Fruit fly (Drosophila melanogaster): ENCODE results near the gene CG32161.

The CG32161 gene

DNA sequence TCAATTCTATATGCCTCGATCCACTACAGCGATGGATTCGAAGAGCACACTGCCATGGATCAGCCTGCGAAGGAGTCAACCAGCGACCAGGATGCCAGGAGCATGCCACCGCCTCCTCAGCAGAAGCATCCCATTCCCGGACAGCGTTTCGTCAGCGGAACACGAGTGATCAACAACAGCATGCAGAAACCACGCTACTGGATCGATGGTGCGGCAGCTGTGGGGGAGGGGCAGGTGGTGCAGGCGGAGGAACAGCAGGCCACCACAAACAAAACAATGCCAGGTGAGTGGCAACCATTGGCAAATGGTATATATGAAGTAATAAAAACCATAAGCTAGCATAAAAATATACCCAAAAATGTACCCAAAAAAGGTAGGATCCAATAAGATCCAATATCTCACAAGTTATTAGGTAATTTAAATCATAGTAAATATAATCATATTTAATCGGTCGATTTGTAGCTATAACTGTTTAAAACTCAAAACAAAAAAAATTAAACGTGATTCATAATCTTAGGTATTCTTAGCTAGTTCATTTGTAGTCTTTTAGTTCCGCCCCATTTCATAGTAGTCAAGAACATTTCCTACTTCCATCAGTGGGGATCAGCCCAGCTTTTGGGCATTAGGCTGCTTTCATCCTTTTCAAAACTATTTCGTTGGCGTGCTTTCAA lies at the start of gene CG32161:
Gene CG32161, plus strand, starts transcription at position 621 of the 671 bp plus-strand sequence.
- TF ChIP-seq CTCF (optimal IDR thresholded peaks at IDR 0.05) (no peak), CG8478 (optimal IDR thresholded peaks at IDR 0.05) (no peak)

DNA sequence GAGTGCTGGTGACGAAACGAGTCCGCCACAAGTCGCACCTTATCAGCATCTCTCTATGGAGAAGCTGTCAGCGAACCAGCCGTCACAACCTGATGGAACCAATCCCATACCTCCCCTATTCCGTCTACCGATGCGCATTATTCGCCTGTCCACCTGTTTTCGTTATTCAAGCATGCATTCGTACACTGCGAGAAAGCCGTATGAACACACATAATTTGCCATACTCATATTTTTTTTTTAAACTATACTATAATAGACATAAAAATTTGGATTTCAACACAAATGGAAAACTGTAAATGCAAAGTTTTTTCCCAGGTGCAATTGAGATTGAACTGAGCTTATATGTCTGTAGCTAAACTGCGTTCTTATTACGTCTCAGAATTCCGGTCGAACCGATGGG lies 49.4 kb upstream of the CG32161 start:
- TF ChIP-seq CTCF (optimal IDR thresholded peaks at IDR 0.05) (no peak), CG8478 (optimal IDR thresholded peaks at IDR 0.05) (no peak)

DNA sequence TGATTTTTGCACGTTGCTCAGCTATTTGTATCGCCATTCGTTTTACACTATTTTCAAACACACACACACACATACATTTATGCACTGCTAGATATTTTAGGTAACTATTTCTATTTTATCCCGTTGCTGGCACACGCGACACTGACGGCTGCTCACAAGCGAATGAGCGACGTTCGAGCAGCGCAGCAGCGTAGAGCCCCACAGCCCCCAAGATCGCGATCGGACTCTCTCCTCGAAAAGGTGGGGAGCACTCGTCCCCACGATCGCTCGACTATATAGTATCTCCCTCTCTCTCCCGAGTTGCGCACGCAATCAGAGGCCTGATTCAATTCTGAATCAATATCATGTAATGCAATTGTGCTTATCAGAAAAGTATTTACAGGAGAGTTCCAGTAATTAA lies 46.0 kb upstream of the CG32161 start:
- TF ChIP-seq CG8478 (optimal IDR thresholded peaks at IDR 0.05) (no peak), CTCF (optimal IDR thresholded peaks at IDR 0.05) (no peak)

DNA sequence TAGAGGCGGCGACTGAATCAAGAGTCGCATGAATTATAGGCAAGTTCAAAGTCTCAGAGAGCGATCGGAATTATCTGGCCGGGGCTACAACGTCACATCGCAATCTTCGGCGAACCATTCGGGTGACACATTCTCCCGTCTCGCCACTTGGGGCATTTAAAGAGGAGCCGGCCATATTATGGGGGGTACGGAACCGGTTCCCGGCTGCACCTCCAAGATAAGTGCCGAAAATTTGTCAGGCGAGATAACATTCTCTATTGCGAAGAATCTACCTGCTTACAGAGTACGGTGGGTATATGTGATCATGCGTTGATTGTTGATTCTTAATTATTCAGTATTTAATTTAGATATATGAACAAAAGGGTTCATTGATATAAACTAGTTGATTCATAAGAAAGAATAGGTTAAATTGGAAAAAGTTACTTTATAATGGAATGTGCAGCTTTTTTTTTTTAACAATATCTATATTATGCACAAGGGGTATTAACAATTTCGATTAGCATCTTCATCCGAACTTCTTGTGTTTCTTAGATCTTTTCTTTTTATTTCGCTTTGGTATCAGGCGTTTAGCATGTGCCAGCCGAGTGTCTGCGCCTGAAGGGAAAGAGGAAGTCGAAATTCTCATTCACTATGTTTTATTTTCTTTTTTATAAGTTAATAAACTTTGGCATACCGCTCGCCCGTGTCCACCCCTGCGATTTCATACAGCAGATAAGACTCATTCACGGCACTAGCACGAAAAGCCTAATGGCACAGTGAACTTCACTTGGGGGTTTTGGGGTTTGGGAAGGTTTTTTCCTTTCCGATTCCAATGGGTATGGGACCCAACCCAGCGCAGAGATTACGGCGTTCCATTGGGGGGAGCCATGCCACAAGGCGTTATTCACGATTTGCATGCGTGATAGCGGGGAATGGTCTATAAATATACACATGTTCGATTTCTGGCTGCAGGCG lies 44.3 kb upstream of the CG32161 start:
- no peak for TF ChIP-seq CG8478 (optimal IDR thresholded peaks at IDR 0.05)
- TF ChIP-seq CTCF (optimal IDR thresholded peaks at IDR 0.05) = no peak

DNA sequence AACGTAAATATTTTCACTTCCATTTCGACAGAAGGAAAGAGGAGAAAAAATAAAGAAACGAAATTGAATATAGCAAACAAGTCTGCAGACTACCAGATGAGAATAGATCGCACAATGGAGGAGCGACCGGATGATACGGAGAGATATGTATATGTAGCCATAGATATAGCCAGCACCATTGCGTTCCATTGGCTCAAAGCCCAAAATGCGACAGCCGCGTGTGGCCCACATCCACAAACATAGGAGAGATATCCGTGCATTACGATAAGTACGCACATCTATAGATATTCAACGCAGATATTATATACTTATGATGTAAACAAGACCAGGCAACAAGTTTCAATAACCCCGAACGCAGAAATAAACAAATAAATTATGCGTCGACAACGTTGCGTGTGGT lies 42.8 kb upstream of the CG32161 start:
- no peak for TF ChIP-seq CG8478 (optimal IDR thresholded peaks at IDR 0.05)
- TF ChIP-seq CTCF (optimal IDR thresholded peaks at IDR 0.05) = no peak

DNA sequence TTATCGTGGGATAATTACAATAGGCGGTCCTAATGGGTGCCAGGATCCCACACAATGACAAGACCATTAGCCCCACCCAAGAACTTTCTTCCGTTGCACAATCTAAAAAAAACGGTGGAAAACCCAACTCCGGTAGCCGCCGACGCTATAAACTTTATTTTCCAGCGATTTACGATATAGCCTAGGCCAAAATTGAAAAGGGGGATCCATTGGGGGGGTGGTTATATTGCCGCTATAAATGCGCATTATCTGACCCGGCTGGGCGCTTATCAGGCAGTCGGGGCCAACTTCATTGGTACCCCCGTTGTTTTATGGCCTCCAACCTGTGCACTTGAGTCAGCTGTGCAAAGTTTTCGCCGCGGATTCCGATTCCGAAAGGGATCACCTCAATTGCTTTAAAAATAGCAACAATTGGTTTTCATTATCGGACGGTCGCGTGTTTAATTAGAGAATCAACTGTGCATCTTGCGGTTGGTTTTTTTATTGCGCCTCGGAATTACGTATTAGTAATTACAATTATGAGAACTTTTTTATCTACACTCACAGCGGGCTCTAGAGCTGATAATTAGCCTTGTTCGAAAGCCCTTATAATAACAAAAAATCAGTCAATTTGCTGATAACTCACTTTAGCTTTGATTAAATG lies 42.2 kb upstream of the CG32161 start:
- TF ChIP-seq CTCF (optimal IDR thresholded peaks at IDR 0.05) (no peak), CG8478 (optimal IDR thresholded peaks at IDR 0.05) (no peak)

DNA sequence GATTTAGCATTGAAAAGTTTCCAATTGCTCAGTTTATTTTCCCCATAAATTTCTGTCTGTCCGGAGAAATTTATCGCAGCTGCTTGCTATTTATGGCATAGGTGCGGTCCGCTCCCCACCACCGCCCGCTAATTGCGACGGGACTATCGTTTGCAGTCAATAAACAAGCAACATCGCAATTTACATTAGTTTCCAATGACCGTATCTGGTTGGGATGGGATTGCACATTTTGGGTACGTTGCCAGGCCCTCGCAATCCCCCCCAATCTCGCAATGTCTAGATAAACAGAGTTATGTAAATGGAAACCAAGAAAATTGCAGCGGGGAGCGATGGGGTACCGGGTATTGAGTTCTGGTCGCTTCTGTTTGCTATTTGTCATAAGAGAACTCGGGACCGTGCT lies 41.4 kb upstream of the CG32161 start, which contains the start of gene nudC:
Gene nudC, plus strand, starts transcription at position 368 of the 400 bp plus-strand sequence.
- TF ChIP-seq CG8478 (optimal IDR thresholded peaks at IDR 0.05) (no peak), CTCF (optimal IDR thresholded peaks at IDR 0.05) (no peak)

DNA sequence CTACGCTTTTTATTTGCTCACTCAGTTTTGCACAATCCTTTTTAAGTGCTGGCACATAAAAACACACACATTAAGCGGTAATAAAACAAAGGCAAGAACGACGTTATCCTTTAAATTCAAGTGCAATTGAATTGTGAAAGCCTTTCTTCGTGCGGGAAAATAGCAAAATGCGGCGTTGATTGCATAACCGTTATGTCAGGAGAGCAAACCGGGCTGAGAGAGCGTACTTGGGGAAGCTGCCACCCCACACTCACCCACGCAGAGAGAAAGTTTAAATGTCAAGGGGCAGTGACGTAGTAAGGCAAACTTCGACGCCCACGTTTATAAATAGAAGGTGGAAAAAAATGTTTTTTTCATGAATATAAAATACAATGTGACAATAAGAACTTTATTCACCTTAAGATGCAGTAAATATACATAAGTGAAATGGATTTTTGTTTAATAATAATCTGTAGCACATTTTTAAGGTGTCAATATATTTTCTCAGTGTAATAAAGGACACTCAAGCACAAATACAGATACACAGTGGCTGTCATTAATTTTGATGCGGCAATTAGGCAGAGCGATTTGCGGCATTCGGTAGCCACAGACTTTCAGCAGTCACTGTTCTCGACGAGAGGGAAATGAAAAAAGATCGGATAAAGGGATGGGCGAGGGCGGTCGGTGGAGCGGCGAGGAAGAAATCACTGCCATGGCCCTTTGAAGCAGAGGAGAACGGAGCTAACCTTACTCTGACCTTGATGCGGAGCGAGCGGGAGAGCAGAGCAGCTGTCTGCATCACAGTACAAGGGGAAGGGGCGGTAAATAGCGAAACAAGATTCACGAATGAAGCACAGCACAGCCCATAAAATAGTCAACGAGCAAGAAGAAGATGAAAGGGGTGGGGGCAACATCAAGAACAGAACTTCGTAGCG lies 40.0 kb upstream of the CG32161 start:
- TF ChIP-seq CG8478 (optimal IDR thresholded peaks at IDR 0.05) = no peak
- TF ChIP-seq CTCF (optimal IDR thresholded peaks at IDR 0.05) = no peak

DNA sequence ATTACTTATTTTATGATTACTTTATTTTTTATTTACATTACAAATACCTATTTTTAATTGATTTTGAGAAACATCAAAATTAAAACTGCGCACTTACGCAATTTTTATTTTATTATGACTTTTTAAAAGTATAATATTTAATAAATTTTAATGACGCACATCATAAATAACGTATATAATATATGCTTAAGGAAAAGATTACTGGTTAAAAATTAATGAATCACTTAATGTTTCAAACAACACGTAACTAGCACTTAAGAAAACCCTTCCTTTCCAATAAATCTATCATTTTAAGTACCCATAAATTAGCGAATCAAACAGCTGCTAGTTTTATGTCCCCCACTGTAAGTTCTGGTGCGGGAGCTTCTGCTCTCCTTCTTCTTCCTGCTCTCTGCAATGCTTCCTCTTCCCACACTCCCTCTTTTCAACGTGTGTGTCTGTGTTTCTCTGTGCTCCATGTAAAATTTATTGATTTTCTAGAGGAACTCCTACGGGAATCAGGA lies 39.2 kb upstream of the CG32161 start:
- TF ChIP-seq CG8478 (optimal IDR thresholded peaks at IDR 0.05) (no peak), CTCF (optimal IDR thresholded peaks at IDR 0.05) (no peak)

DNA sequence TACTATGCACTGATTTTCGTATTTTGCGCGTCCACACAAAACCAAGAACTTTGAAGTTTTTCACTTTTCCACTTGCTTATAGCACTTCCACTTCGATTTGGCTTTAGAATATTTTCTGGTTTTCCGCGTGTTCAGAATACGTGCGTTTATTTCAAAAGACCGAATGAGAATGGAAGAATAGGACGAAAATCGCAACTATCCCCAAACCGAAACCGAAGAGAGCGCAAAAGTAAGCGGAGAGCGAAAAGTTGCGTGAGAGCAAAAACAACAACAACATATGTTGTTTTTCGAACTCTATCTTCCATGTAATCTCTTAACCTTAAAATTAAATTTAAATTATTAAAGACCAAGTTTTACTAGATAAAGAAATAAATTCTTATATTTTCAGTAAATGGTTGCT lies 38.5 kb upstream of the CG32161 start, which contains the start of gene CG9674:
Gene CG9674, minus strand, starts transcription at position 174 of the 400 bp plus-strand sequence.
- no peak for TF ChIP-seq CG8478 (optimal IDR thresholded peaks at IDR 0.05)
- no peak for TF ChIP-seq CTCF (optimal IDR thresholded peaks at IDR 0.05)

DNA sequence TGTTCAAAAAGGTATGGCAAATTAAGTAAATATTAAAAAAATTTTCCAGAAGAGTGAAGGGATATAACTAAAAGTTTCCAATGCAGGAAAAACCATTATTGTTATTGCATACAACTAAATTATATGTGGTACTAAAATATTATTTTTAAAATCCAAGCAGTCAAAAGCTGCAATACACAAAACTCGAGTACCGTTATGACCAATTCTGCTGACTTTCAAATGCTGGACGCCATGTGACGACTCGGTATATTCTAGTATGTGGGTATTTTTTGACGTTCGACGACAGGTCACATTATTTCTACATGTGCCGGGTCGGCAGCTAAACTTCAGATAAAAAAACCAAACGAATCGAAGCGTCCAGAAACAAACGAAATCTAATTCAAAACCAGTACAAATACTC lies 37.9 kb upstream of the CG32161 start:
- TF ChIP-seq CTCF (optimal IDR thresholded peaks at IDR 0.05) (peak in 1 of 2 experiments; percentile 41), CG8478 (optimal IDR thresholded peaks at IDR 0.05) (no peak)

DNA sequence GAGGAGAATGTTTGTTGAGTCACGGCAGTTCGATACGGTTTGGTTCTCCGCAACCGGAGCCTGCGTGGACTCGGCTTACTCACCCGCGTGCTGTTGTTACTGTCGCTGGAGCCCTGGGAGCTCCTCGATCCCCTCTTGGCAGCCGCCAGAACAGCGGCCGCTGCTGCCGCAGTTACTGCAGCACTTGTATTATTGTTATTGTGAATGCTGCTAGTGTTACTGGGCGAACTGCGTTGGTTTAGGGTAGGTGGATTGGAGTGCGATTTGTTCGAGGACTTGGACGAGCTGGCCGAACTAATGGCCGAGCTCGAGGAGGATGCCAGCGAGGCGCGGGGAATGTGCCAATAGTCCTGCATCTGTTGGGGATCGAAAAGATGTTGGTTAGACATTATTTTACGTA lies 35.5 kb upstream of the CG32161 start:
- TF ChIP-seq CTCF (optimal IDR thresholded peaks at IDR 0.05) (no peak), CG8478 (optimal IDR thresholded peaks at IDR 0.05) (no peak)

DNA sequence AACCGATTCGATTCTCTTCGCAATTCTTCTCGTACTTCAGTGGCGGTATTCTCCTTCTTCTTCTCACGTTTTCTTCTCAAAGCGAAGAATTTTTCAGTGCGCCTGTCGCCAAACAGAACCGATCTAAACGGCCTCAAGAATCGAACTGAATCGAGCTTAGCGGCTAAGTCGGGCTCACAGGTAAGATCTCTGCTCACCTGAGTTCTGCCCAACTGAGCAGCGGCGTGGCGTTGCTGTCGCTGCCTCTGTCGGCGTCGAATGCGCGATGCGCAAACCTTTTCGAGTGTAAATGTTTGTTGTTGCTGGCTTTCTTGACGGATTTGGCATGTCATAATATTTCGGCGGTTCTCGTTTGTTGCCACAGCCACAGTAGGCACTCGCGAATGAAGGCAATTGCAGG lies 34.1 kb upstream of the CG32161 start:
- TF ChIP-seq CG8478 (optimal IDR thresholded peaks at IDR 0.05) (no peak), CTCF (optimal IDR thresholded peaks at IDR 0.05) (no peak)

DNA sequence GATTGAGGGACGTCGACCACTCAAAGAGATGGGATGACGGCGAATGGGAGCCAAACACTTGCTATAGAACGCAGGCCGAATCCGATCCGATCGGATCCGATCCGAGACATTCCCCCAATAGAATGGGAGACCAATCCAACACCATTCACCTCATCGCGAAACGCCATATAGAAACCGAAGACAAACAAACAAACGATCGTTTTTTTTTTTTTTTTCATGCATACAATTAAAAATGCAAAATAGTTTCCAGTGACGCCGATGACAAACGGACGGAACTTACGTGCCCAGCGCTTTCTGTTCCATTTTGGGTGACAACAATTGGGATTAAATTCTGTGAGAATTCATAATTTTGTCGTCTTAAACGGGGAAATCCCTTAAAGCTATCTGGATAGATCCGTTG lies 32.0 kb upstream of the CG32161 start:
- TF ChIP-seq CG8478 (optimal IDR thresholded peaks at IDR 0.05) = no peak
- no peak for TF ChIP-seq CTCF (optimal IDR thresholded peaks at IDR 0.05)
